Worm (Caenorhabditis elegans): ENCODE results near the gene bath-26.

Gene bath-26

ce11 chrII:1610630-1611029 lies 10.1 kb upstream of the bath-26 start, which contains the start of gene fbxa-163:
TSS of gene fbxa-163 (minus strand) at chrII:1610730.
- TF ChIP-seq C16A3.4 (tag; optimal IDR thresholded peaks at IDR 0.05): no peak
- no peak for TF ChIP-seq sup-37 (GFP tag; optimal IDR thresholded peaks at IDR 0.05)
- TF ChIP-seq pag-3 (tag; optimal IDR thresholded peaks at IDR 0.05; ENCODE audit: borderline replicate concordance, insufficient read depth): no peak
- no peak for TF ChIP-seq blmp-1 (tag; optimal IDR thresholded peaks at IDR 0.05)
- TF ChIP-seq ama-1 (optimal IDR thresholded peaks at IDR 0.05): no peak
- TF ChIP-seq fos-1 (tag; optimal IDR thresholded peaks at IDR 0.05): no peak
- TF ChIP-seq mab-9 (GFP tag; IDR thresholded peaks at IDR 0.05): no peak
- TF ChIP-seq vab-15 (tag; optimal IDR thresholded peaks at IDR 0.05): no peak
- TF ChIP-seq mep-1 (tag; optimal IDR thresholded peaks at IDR 0.05): no peak
- TF ChIP-seq irx-1 (tag; optimal IDR thresholded peaks at IDR 0.05): no peak
- TF ChIP-seq nhr-28 (tag; optimal IDR thresholded peaks at IDR 0.05): no peak
- TF ChIP-seq egl-27 (tag; optimal IDR thresholded peaks at IDR 0.05): no peak
- no peak for TF ChIP-seq elt-3 (tag; optimal IDR thresholded peaks at IDR 0.05)
- TF ChIP-seq unc-98 (GFP tag; IDR thresholded peaks at IDR 0.05): no peak

ce11 chrII:1608915-1609314 lies 8.4 kb upstream of the bath-26 start:
- TF ChIP-seq fkh-8 (tag; optimal IDR thresholded peaks at IDR 0.05): no peak
- no peak for TF ChIP-seq jun-1 (tag; optimal IDR thresholded peaks at IDR 0.05)
- no peak for TF ChIP-seq blmp-1 (tag; optimal IDR thresholded peaks at IDR 0.05)
- no peak for TF ChIP-seq dpl-1 (GFP tag; optimal IDR thresholded peaks at IDR 0.05)
- no peak for TF ChIP-seq alr-1 (tag; optimal IDR thresholded peaks at IDR 0.05; ENCODE audit: borderline replicate concordance)
- TF ChIP-seq mab-9 (GFP tag; IDR thresholded peaks at IDR 0.05): no peak
- no peak for TF ChIP-seq hlh-17 (GFP tag; optimal IDR thresholded peaks at IDR 0.05; ENCODE audit: borderline replicate concordance)
- no peak for TF ChIP-seq nhr-12 (tag; optimal IDR thresholded peaks at IDR 0.05)
- TF ChIP-seq tlp-1 (tag; optimal IDR thresholded peaks at IDR 0.05): peak; percentile 4
- TF ChIP-seq lin-13 (GFP tag; optimal IDR thresholded peaks at IDR 0.05): no peak
- no peak for TF ChIP-seq zip-4 (GFP tag; optimal IDR thresholded peaks at IDR 0.05)
- no peak for TF ChIP-seq skn-1 (tag; optimal IDR thresholded peaks at IDR 0.05)
- no peak for TF ChIP-seq sup-37 (GFP tag; optimal IDR thresholded peaks at IDR 0.05)
- TF ChIP-seq hlh-4 (tag; optimal IDR thresholded peaks at IDR 0.05): no peak
- no peak for TF ChIP-seq sox-4 (tag; optimal IDR thresholded peaks at IDR 0.05)
- no peak for TF ChIP-seq nhr-47 (tag; optimal IDR thresholded peaks at IDR 0.05)
- TF ChIP-seq elt-2 (tag; optimal IDR thresholded peaks at IDR 0.05): peak; percentile 82
- no peak for TF ChIP-seq egl-13 (tag; optimal IDR thresholded peaks at IDR 0.05)
- no peak for TF ChIP-seq lin-15B (tag; optimal IDR thresholded peaks at IDR 0.05)
- TF ChIP-seq lin-35 (GFP tag; optimal IDR thresholded peaks at IDR 0.05): peak in 1 of 2 experiments; percentile 33
- TF ChIP-seq swsn-7 (tag; optimal IDR thresholded peaks at IDR 0.05): no peak
- TF ChIP-seq grh-1 (GFP tag; IDR thresholded peaks at IDR 0.05): no peak
- no peak for TF ChIP-seq irx-1 (tag; optimal IDR thresholded peaks at IDR 0.05)

- TF ChIP-seq ceh-82 (tag; optimal IDR thresholded peaks at IDR 0.05) (no peak), ceh-63 (GFP tag; optimal IDR thresholded peaks at IDR 0.05) (no peak), elt-2 (tag; optimal IDR thresholded peaks at IDR 0.05) (peak; percentile 64)
These were observed 7.0 kb upstream of the bath-26 start for ce11 chrII:1607575-1607974.

- TF ChIP-seq unc-86 (tag; optimal IDR thresholded peaks at IDR 0.05) (no peak), fkh-4 (tag; optimal IDR thresholded peaks at IDR 0.05; ENCODE audit: borderline replicate concordance) (no peak), lsy-2 (tag; optimal IDR thresholded peaks at IDR 0.05) (no peak), sox-4 (tag; optimal IDR thresholded peaks at IDR 0.05) (no peak), nhr-11 (tag; optimal IDR thresholded peaks at IDR 0.05) (no peak), ceh-90 (tag; optimal IDR thresholded peaks at IDR 0.05) (no peak), irx-1 (tag; optimal IDR thresholded peaks at IDR 0.05) (no peak), fkh-10 (GFP tag; optimal IDR thresholded peaks at IDR 0.05) (no peak), elt-3 (tag; optimal IDR thresholded peaks at IDR 0.05) (no peak), Y116A8C.19 (tag; optimal IDR thresholded peaks at IDR 0.05; ENCODE audit: borderline replicate concordance) (no peak), zip-4 (GFP tag; optimal IDR thresholded peaks at IDR 0.05) (no peak), unc-62 (GFP tag; optimal IDR thresholded peaks at IDR 0.05) (no peak), efl-1 (optimal IDR thresholded peaks at IDR 0.05) (no peak), efl-1 (GFP tag; optimal IDR thresholded peaks at IDR 0.05 in 1 of 2) (no peak), rnt-1 (tag; optimal IDR thresholded peaks at IDR 0.05) (no peak), fos-1 (tag; optimal IDR thresholded peaks at IDR 0.05) (no peak), nhr-47 (tag; optimal IDR thresholded peaks at IDR 0.05) (no peak)
These were observed 5.5 kb upstream of the bath-26 start, which contains the start of gene bath-33 for ce11 chrII:1606079-1606478. TSS of gene bath-33 (minus strand) at chrII:1606179.
